Worm (Caenorhabditis elegans): ENCODE data around the gene srbc-21.

The srbc-21 gene

ce11 chrV:2126996-2127585 lies 28.2 kb upstream of the srbc-21 start, which contains the start of gene ldp-1 (continued):
- TF ChIP-seq odd-2 (tag; optimal IDR thresholded peaks at IDR 0.05) (no peak), ceh-34 (tag; optimal IDR thresholded peaks at IDR 0.05) (peak; percentile 8), tbx-7 (tag; optimal IDR thresholded peaks at IDR 0.05) (peak; percentile 76), sox-2 (GFP tag; IDR thresholded peaks at IDR 0.05) (no peak), syd-9 (tag; optimal IDR thresholded peaks at IDR 0.05) (no peak), npax-4 (tag; optimal IDR thresholded peaks at IDR 0.05) (no peak), F13H6.1 (tag; optimal IDR thresholded peaks at IDR 0.05) (no peak), Y22D7AL.16 (tag; optimal IDR thresholded peaks at IDR 0.05) (no peak), elt-2 (tag; optimal IDR thresholded peaks at IDR 0.05) (no peak), nhr-232 (tag; optimal IDR thresholded peaks at IDR 0.05) (no peak), che-1 (tag; optimal IDR thresholded peaks at IDR 0.05) (no peak), ttx-3 (tag; optimal IDR thresholded peaks at IDR 0.05) (no peak), lim-6 (tag; optimal IDR thresholded peaks at IDR 0.05) (no peak), unc-3 (GFP tag; conservative IDR thresholded peaks at IDR 0.05) (no peak), unc-3 (tag; optimal IDR thresholded peaks at IDR 0.05) (peak; percentile 19), C38D4.7 (GFP tag; optimal IDR thresholded peaks at IDR 0.05) (no peak), ceh-14 (tag; optimal IDR thresholded peaks at IDR 0.05) (peak; percentile 7), tbx-2 (tag; optimal IDR thresholded peaks at IDR 0.05) (peak; percentile 70), pha-2 (tag; optimal IDR thresholded peaks at IDR 0.05) (no peak), ceh-45 (GFP tag; IDR thresholded peaks at IDR 0.05) (no peak)

ce11 chrV:2132675-2133074 lies 22.7 kb upstream of the srbc-21 start:
- TF ChIP-seq pax-1 (tag; optimal IDR thresholded peaks at IDR 0.05) (no peak), sox-2 (GFP tag; IDR thresholded peaks at IDR 0.05) (no peak), pat-9 (tag; optimal IDR thresholded peaks at IDR 0.05) (no peak), Y22D7AL.16 (tag; optimal IDR thresholded peaks at IDR 0.05) (no peak)

ce11 chrV:2133512-2133911 lies 21.8 kb upstream of the srbc-21 start:
- TF ChIP-seq unc-86 (tag; optimal IDR thresholded peaks at IDR 0.05) (no peak), Y22D7AL.16 (tag; optimal IDR thresholded peaks at IDR 0.05) (no peak), nhr-11 (tag; optimal IDR thresholded peaks at IDR 0.05) (no peak), ceh-24 (tag; optimal IDR thresholded peaks at IDR 0.05) (no peak), dmd-4 (tag; optimal IDR thresholded peaks at IDR 0.05; ENCODE audit: borderline replicate concordance) (no peak), pat-9 (tag; optimal IDR thresholded peaks at IDR 0.05) (no peak), eyg-1 (tag; optimal IDR thresholded peaks at IDR 0.05) (no peak), fax-1 (tag; optimal IDR thresholded peaks at IDR 0.05) (no peak), hlh-30 (tag; optimal IDR thresholded peaks at IDR 0.05; ENCODE audit: insufficient read depth) (peak; percentile 71), ceh-6 (GFP tag; optimal IDR thresholded peaks at IDR 0.05) (no peak), madf-2 (tag; optimal IDR thresholded peaks at IDR 0.05) (no peak), lim-6 (tag; optimal IDR thresholded peaks at IDR 0.05) (no peak), ceh-14 (tag; optimal IDR thresholded peaks at IDR 0.05) (no peak), K02D7.2 (tag; optimal IDR thresholded peaks at IDR 0.05) (no peak), hlh-6 (tag; optimal IDR thresholded peaks at IDR 0.05) (no peak), ceh-48 (tag; optimal IDR thresholded peaks at IDR 0.05) (no peak), F13H6.1 (tag; optimal IDR thresholded peaks at IDR 0.05) (no peak), fkh-6 (tag; optimal IDR thresholded peaks at IDR 0.05) (no peak), fkh-10 (GFP tag; optimal IDR thresholded peaks at IDR 0.05) (no peak), ets-4 (tag; optimal IDR thresholded peaks at IDR 0.05) (no peak), nfya-1 (tag; optimal IDR thresholded peaks at IDR 0.05) (peak; percentile 39), npax-4 (tag; optimal IDR thresholded peaks at IDR 0.05) (no peak), ttx-3 (tag; optimal IDR thresholded peaks at IDR 0.05) (no peak), elt-4 (tag; optimal IDR thresholded peaks at IDR 0.05) (no peak), pha-2 (tag; optimal IDR thresholded peaks at IDR 0.05) (no peak), tbx-7 (tag; optimal IDR thresholded peaks at IDR 0.05) (no peak), hlh-15 (tag; optimal IDR thresholded peaks at IDR 0.05) (no peak), elt-2 (tag; optimal IDR thresholded peaks at IDR 0.05) (no peak), unc-55 (GFP tag; optimal IDR thresholded peaks at IDR 0.05) (no peak), ref-2 (tag; optimal IDR thresholded peaks at IDR 0.05) (peak; percentile 50), ceh-22 (tag; optimal IDR thresholded peaks at IDR 0.05) (no peak), rnt-1 (tag; optimal IDR thresholded peaks at IDR 0.05) (no peak), sox-4 (tag; optimal IDR thresholded peaks at IDR 0.05) (no peak), T23F11.4 (GFP tag; optimal IDR thresholded peaks at IDR 0.05) (no peak), ceh-31 (tag; optimal IDR thresholded peaks at IDR 0.05) (peak; percentile 62), ceh-19 (GFP tag; optimal IDR thresholded peaks at IDR 0.05) (no peak), hlh-13 (GFP tag; optimal IDR thresholded peaks at IDR 0.05) (no peak)
